Worm (Caenorhabditis elegans) whole organism, early embryonic: ENCODE results near the gene ddo-3.
A peak's percentile ranks its signal among the peaks of the same experiment; 100 is the strongest.

Experiments
- B0310.2 ChIP-seq: sonication (generic microtip); optimal IDR thresholded peaks from 2 replicates; lab custom pipeline; 2016; ENCODE audit warnings: mild to moderate bottlenecking, missing genetic modification characterization, missing compliant biosample characterization
- F13C5.2 ChIP-seq: sonication (generic microtip); optimal IDR thresholded peaks from 2 replicates; lab custom pipeline; 2017; ENCODE audit warnings: mild to moderate bottlenecking, missing genetic modification characterization, inconsistent platforms, missing compliant biosample characterization
- aly-1 ChIP-seq: sonication (generic microtip); optimal IDR thresholded peaks from 2 replicates; lab custom pipeline; 2016; ENCODE audit warnings: missing genetic modification characterization, missing compliant biosample characterization
- ama-1 ChIP-seq: fragments of 150-350 bp; optimal IDR thresholded peaks from 2 replicates; lab custom pipeline; 2014
- ceh-13 ChIP-seq: fragments of 200-800 bp; sonication (Bioruptor generic); optimal IDR thresholded peaks from 2 replicates; lab custom pipeline; 2018; ENCODE audit warnings: mild to moderate bottlenecking, missing genetic modification characterization, missing compliant biosample characterization
- ceh-36 ChIP-seq: sonication (generic microtip); optimal IDR thresholded peaks from 2 replicates; lab custom pipeline; 2016; ENCODE audit warnings: missing genetic modification characterization, inconsistent platforms, missing compliant biosample characterization
- ets-7 ChIP-seq: sonication (generic microtip); optimal IDR thresholded peaks from 2 replicates; lab custom pipeline; 2016; ENCODE audit warnings: missing genotype, missing genetic modification characterization, missing compliant biosample characterization
- flt-1 ChIP-seq: fragments of 200-800 bp; sonication (Bioruptor generic); IDR thresholded peaks from 2 replicates; pipeline ENCODE4 v1.3.6; 2022; ENCODE audit warnings: missing genetic modification characterization, missing compliant biosample characterization
- hmbx-1 ChIP-seq: sonication (generic microtip); optimal IDR thresholded peaks from 2 replicates; lab custom pipeline; 2016; ENCODE audit warnings: mild to moderate bottlenecking, missing genetic modification characterization, missing compliant biosample characterization
- hmg-4 ChIP-seq: fragments of 200-800 bp; sonication (Bioruptor generic); optimal IDR thresholded peaks from 2 replicates; lab custom pipeline; 2018; ENCODE audit warnings: mild to moderate bottlenecking, missing genetic modification characterization, missing compliant biosample characterization
- hnd-1 ChIP-seq: sonication (generic microtip); optimal IDR thresholded peaks from 2 replicates; lab custom pipeline; 2016; ENCODE audit warnings: missing genetic modification characterization, missing compliant biosample characterization
- pes-1 ChIP-seq: fragments of 200-800 bp; sonication (Bioruptor generic); IDR thresholded peaks from 2 replicates; pipeline ENCODE4 v1.3.6; 2022; ENCODE audit warnings: missing genetic modification reagents, missing genetic modification characterization, missing compliant biosample characterization
- scrt-1 ChIP-seq: fragments of 200-800 bp; sonication (Bioruptor generic); IDR thresholded peaks from 2 replicates; pipeline ENCODE4 v1.3.6; 2022; ENCODE audit warnings: missing genetic modification characterization, missing compliant biosample characterization
- sea-1 ChIP-seq: fragments of 200-800 bp; sonication (Bioruptor generic); conservative IDR thresholded peaks from 2 replicates; pipeline ENCODE4 v1.3.6; 2022; ENCODE audit warnings: missing genetic modification characterization, missing compliant biosample characterization
- tbx-11 ChIP-seq: fragments of 200-800 bp; sonication (Bioruptor generic); IDR thresholded peaks from 2 replicates; pipeline ENCODE4 v1.3.6; 2022; ENCODE audit warnings: missing genetic modification characterization, missing compliant biosample characterization
- tbx-37 ChIP-seq: fragments of 200-800 bp; sonication (Bioruptor generic); conservative IDR thresholded peaks from 2 replicates; pipeline ENCODE4 v1.3.6; 2022; ENCODE audit warnings: missing genetic modification reagents, missing genetic modification characterization, missing compliant biosample characterization
- tra-4 ChIP-seq: sonication (generic microtip); optimal IDR thresholded peaks from 2 replicates; lab custom pipeline; 2017; ENCODE audit warnings: missing genetic modification characterization, missing compliant biosample characterization

The ddo-3 gene

DNA sequence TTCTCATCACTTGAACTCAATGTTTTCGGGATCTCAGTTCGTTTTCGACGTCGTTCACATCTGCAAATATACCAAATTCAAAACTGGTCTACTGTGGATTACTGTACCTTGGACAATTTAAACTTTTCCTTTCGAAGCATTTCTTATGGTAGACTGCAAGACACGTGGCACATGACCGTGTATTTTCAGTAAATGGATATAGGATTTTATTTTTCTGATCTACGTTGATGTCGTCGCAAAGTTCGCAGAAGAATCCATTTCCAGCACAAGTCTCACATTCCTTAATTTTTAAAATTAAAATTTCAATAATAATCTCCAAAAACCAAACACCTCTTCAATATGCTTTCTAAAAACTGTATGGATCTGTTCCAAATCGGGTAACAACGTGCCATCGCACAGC is 1.8 kb downstream of the ddo-3 start:
- TF ChIP-seq F13C5.2 (tag; lab: Kevin White, UChicago) = no peak
- TF ChIP-seq tbx-11 (GFP tag; lab: Robert Waterston, UW) = no peak
- no peak for TF ChIP-seq hmbx-1 (tag; lab: Kevin White, UChicago)
- TF ChIP-seq flt-1 (GFP tag; lab: Robert Waterston, UW) = no peak
- TF ChIP-seq aly-1 (tag; lab: Kevin White, UChicago) = no peak
- no peak for TF ChIP-seq tra-4 (tag; lab: Kevin White, UChicago)
- no peak for TF ChIP-seq scrt-1 (GFP tag; lab: Robert Waterston, UW)
- no peak for TF ChIP-seq ets-7 (tag; lab: Kevin White, UChicago)
- no peak for TF ChIP-seq ceh-13
- TF ChIP-seq tbx-37 = no peak
- no peak for TF ChIP-seq hnd-1 (tag; lab: Kevin White, UChicago)
- no peak for TF ChIP-seq B0310.2

DNA sequence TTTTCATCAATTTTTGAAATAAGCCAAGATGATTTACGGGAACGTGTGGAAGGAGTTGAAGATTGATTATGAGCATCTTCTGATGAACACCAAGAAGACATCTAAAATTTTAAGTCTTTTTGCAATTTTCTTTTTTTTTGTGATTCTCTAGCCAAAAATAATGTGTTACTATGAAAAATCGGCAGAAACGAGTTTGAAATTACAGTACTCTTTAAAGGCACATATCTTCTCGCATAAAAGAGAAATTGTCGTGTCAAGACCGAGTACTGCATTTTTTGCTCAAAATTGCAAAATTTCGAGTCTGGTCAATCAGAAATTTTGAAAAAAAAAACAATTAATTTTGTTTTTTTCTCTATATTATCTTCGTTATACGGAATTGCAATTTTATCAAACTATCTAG is 4.4 kb downstream of the ddo-3 start, which contains the start of gene F20H11.1:
Gene F20H11.1, minus strand, starts transcription at position 101 of the 400 bp plus-strand sequence.
- no peak for TF ChIP-seq scrt-1 (GFP tag; lab: Robert Waterston, UW)
- no peak for TF ChIP-seq F13C5.2 (tag; lab: Kevin White, UChicago)
- no peak for TF ChIP-seq aly-1 (tag; lab: Kevin White, UChicago)
- TF ChIP-seq sea-1 = no peak

DNA sequence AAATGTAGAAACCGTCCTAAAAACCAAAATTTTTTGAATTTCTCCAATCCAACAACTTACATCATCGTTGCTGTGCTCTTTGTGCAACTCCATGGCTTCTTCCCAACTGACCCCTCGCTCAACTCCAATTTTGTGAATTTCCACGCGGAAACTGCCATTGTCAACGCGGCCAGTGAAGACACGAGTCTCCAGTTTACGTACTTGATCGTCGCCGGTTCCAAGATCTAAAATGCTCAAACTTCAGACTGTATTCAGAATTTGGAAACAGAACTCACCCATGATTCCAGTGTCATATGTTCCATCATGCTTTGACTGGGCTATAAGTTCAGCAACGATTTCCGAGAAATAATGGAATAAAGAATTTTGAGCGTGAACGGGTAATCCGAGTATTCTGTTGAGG is 6.4 kb downstream of the ddo-3 start:
- TF ChIP-seq pes-1 (GFP tag; lab: Robert Waterston, UW) = no peak
- TF ChIP-seq aly-1 (tag; lab: Kevin White, UChicago) = no peak

DNA sequence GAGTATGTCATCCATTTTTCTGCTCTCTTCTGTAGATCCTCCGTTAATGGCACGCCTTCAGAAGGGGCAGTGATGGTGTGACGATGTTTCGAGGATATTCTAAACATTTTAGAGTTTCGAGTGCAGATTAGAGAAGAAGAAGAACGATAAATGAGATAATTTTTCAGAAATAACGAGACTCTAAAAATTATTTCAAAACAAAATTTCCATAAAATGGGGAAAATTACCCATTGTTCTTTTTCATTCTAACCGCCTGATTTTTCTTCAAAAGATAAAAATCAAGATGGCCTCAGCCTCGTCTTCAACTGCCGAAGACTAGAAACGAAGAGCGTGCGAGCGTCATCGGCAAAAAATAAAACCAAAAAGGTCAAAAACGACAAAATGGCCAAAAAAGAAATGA is 13.4 kb downstream of the ddo-3 start, which contains the start of gene let-765:
Gene let-765, minus strand, starts transcription at position 101 of the 400 bp plus-strand sequence.
- no peak for TF ChIP-seq aly-1 (tag; lab: Kevin White, UChicago)

DNA sequence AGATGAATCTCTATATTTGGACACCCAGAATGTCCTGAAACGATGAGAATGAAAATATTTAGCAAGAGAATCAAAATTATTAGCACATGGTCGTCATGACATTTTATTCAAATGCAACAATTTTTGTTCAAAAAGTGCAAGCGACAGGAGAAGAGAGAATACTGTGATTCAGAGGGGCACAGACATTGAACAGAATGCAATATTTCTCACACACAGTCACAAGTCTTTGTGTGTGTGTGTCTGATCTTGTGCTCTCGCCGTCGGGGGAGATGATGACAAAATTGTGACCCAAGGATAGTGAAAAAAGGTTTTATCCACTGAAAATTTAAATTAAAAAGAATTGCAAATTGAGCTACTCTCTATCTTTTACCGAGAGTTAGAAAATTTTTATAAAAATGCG is 15.5 kb downstream of the ddo-3 start:
- TF ChIP-seq tbx-37 (no peak), hmbx-1 (tag; lab: Kevin White, UChicago) (no peak), aly-1 (tag; lab: Kevin White, UChicago) (no peak), tra-4 (tag; lab: Kevin White, UChicago) (no peak), F13C5.2 (tag; lab: Kevin White, UChicago) (no peak), hnd-1 (tag; lab: Kevin White, UChicago) (no peak), ceh-13 (no peak), B0310.2 (no peak), pes-1 (GFP tag; lab: Robert Waterston, UW) (no peak), ceh-36 (tag; lab: Kevin White, UChicago) (no peak), scrt-1 (GFP tag; lab: Robert Waterston, UW) (no peak), tbx-11 (GFP tag; lab: Robert Waterston, UW) (no peak), hmg-4 (GFP tag; lab: Kevin White, UChicago) (no peak), flt-1 (GFP tag; lab: Robert Waterston, UW) (no peak), sea-1 (no peak)

DNA sequence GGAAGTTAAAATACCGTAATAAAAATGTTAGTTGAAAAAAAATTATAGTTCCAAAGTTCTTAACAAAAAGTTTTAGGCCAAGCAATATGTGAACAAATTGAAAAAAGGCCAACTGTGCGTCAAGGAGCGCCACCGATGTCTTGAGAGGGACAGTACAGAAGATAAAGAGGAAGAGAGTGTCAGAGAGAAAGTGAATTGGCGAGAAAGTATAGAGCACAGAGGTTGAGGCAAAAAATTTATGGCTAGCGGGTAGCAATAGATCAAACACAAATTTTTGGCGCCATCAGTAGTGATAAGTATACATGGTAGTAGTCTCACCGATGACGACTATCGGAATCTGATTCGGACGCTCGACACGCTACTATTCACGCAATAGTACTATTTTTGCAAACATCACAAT is 16.7 kb downstream of the ddo-3 start:
- TF ChIP-seq aly-1 (tag; lab: Kevin White, UChicago) = no peak
- no peak for TF ChIP-seq flt-1 (GFP tag; lab: Robert Waterston, UW)
- TF ChIP-seq F13C5.2 (tag; lab: Kevin White, UChicago) = no peak
- TF ChIP-seq hmg-4 (GFP tag; lab: Kevin White, UChicago) = no peak
- TF ChIP-seq hnd-1 (tag; lab: Kevin White, UChicago) = no peak
- TF ChIP-seq sea-1 = no peak
- no peak for TF ChIP-seq ama-1 (lab: Kevin White, UChicago)
- TF ChIP-seq ets-7 (tag; lab: Kevin White, UChicago) = no peak

DNA sequence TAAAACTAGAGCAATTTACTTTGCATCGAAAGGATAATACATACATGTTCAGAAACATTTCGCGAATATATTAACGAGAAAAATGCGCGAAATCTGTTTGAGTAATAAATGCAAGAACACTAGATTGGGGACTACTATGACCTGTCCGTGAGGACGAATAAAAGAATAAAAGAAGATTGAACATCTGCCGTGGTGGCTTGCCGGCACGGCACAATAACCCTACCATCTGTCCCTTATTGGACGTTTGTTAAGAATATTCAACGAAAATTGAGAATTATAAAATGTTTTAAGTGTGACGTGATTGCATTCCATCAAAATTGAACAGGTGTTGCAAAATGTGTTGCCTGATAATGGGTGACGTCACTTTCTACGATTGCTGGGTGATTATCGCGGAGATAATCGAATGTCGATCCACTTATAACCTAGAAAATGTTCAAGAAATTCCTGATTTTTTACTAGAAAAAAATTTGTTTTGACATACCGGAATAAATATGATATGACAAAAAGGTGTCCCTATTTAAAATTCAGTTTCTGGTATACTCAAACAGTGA is 17.9 kb downstream of the ddo-3 start:
- TF ChIP-seq ceh-36 (tag; lab: Kevin White, UChicago) (no peak), F13C5.2 (tag; lab: Kevin White, UChicago) (no peak), aly-1 (tag; lab: Kevin White, UChicago) (no peak), flt-1 (GFP tag; lab: Robert Waterston, UW) (no peak), ama-1 (lab: Kevin White, UChicago) (no peak)

DNA sequence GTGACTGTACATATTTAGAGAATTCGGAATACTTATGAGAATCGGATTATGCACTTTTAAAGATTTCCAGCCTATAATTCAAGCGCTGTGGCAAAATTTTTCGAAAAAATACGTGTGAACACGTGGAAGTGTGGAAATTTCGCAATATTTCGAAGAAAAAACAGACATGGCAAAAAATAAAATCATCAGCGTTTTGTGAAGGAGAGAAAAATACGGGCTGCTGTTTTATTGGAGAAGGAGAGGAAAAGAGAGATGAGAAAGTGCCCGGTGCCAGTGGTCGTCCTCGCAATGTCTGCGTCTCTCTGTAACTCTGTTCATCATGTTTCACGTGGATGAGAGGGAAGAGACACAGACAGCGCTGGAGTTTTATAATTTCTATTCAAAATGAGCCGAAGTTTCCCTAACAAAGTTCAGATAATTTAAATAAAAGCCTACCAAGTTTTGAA is 18.4 kb downstream of the ddo-3 start:
- peak; percentile 34 for TF ChIP-seq F13C5.2 (tag; lab: Kevin White, UChicago)
- no peak for TF ChIP-seq hmg-4 (GFP tag; lab: Kevin White, UChicago)

DNA sequence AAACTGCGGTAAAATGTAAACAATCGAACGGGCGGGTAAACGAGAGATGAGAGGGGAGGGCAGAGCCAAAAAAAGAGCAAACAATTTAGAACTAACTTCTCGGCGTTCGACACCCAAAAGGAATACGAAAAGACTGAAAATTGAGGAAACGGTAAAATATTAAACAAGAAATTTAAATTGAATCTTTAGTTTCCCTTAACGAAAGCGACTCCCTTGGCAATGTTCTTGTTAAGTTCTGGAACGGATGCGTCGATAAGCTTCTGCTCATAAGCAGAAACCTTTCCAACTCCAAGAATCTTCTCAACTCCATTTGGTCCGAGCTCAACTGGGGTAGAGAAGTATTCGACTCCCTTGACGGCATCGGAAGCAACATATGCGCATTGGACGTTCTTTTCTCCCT is 19.0 kb downstream of the ddo-3 start:
- TF ChIP-seq tra-4 (tag; lab: Kevin White, UChicago) = no peak
